Fruit fly (Drosophila melanogaster): Measurements from ENCODE around the gene sn.
A peak's percentile ranks its signal among the peaks of the same experiment; 100 is the strongest.

The sn gene

DNA sequence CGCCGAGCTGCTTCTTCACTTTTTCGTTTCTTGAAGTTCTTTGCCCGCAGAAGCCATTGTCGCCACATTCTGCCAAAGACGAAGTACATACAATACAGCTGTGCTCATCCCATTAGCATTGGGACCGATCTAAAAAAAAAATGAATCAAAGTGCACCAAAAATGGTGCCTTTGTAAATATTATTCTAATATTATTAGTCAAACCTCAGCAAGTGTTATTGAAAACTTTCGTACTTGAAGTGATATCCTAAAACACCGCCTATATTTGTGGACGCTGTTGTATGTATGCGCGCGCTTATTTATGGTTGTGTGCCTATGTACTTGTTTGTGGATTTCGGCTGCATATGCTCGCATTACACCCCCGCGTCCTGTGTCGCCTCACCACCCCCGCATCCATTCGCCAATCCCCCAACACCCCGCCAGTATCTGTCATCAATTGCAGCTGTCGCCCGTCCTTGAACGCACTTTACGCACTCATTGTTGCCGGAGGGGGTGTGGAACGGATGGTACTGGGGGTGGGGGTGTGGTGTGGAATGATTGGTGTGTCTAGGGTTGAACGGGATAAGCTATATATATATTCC, 8.6 kb downstream of the sn start (continued):
- TF ChIP-seq CG11398 (GFP tag; optimal IDR thresholded peaks at IDR 0.05) (peak; percentile 21), Atf-2 (GFP tag; optimal IDR thresholded peaks at IDR 0.05) (peak; percentile 63), tna (GFP tag; IDR thresholded peaks at IDR 0.05; ENCODE audit: partially characterized antibody) (no peak), yki (optimal IDR thresholded peaks at IDR 0.05) (no peak), CG13287 (GFP tag; IDR thresholded peaks at IDR 0.05; ENCODE audit: partially characterized antibody) (no peak), lab (GFP tag; optimal IDR thresholded peaks at IDR 0.05) (peak; percentile 94), CG7987 (GFP tag; optimal IDR thresholded peaks at IDR 0.05) (peak; percentile 60), CG15073 (GFP tag; optimal IDR thresholded peaks at IDR 0.05) (peak; percentile 21), CG17359 (tag; optimal IDR thresholded peaks at IDR 0.05) (peak; percentile 91), CG18619 (GFP tag; optimal IDR thresholded peaks at IDR 0.05) (peak; percentile 82), p53 (GFP tag; optimal IDR thresholded peaks at IDR 0.05) (no peak), gce (GFP tag; IDR thresholded peaks at IDR 0.05) (peak; percentile 87), btn (GFP tag; optimal IDR thresholded peaks at IDR 0.05) (peak; percentile 37), Trl (optimal IDR thresholded peaks at IDR 0.05) (no peak), Trl (GFP tag; optimal IDR thresholded peaks at IDR 0.05) (peak; percentile 56), Mad (GFP tag; optimal IDR thresholded peaks at IDR 0.05) (peak; percentile 68), croc (GFP tag; conservative IDR thresholded peaks at IDR 0.05) (peak; percentile 84), BtbVII (GFP tag; optimal IDR thresholded peaks at IDR 0.05) (peak; percentile 82), Sin3A (optimal IDR thresholded peaks at IDR 0.05) (no peak), otp (GFP tag; IDR thresholded peaks at IDR 0.05) (peak; percentile 82), CG6765 (GFP tag; optimal IDR thresholded peaks at IDR 0.05) (peak; percentile 50), slbo (GFP tag; IDR thresholded peaks at IDR 0.05) (peak; percentile 80), Tbp (GFP tag; optimal IDR thresholded peaks at IDR 0.05) (no peak), Hey (tag; optimal IDR thresholded peaks at IDR 0.05) (peak; percentile 45), Aef1 (GFP tag; IDR thresholded peaks at IDR 0.05) (peak; percentile 85), bab2 (GFP tag; optimal IDR thresholded peaks at IDR 0.05) (peak; percentile 76), CG13123 (GFP tag; optimal IDR thresholded peaks at IDR 0.05) (peak; percentile 55), Stat92E (GFP tag; optimal IDR thresholded peaks at IDR 0.05) (peak in 1 of 3 experiments; percentile 66), ttk (GFP tag; IDR thresholded peaks at IDR 0.05) (peak; percentile 85), CG1603 (tag; optimal IDR thresholded peaks at IDR 0.05) (peak; percentile 95), CG31388 (GFP tag; optimal IDR thresholded peaks at IDR 0.05) (peak; percentile 9), knrl (GFP tag; IDR thresholded peaks at IDR 0.05; ENCODE audit: partially characterized antibody) (no peak), Ets97D (GFP tag; optimal IDR thresholded peaks at IDR 0.05) (peak; percentile 42), crol (GFP tag; IDR thresholded peaks at IDR 0.05) (peak; percentile 95), shn (GFP tag; optimal IDR thresholded peaks at IDR 0.05) (peak; percentile 11), inv (GFP tag; IDR thresholded peaks at IDR 0.05; ENCODE audit: partially characterized antibody) (no peak), tx (GFP tag; optimal IDR thresholded peaks at IDR 0.05) (peak; percentile 5), so (GFP tag; IDR thresholded peaks at IDR 0.05) (peak; percentile 92), CG2120 (GFP tag; optimal IDR thresholded peaks at IDR 0.05) (peak; percentile 74), esg (GFP tag; conservative IDR thresholded peaks at IDR 0.05) (peak; percentile 84), Hmr (GFP tag; optimal IDR thresholded peaks at IDR 0.05) (peak; percentile 87), CG32767 (GFP tag; IDR thresholded peaks at IDR 0.05) (peak; percentile 77), PHDP (tag; optimal IDR thresholded peaks at IDR 0.05) (peak; percentile 91), Lim3 (GFP tag; IDR thresholded peaks at IDR 0.05) (peak; percentile 62; the same call in 1 of the 2 replicates), CG12155 (GFP tag; optimal IDR thresholded peaks at IDR 0.05) (peak; percentile 65), Doc3 (GFP tag; IDR thresholded peaks at IDR 0.05; ENCODE audit: partially characterized antibody) (no peak), CG11504 (tag; optimal IDR thresholded peaks at IDR 0.05) (peak; percentile 92), CG4730 (GFP tag; IDR thresholded peaks at IDR 0.05) (peak; percentile 83), dm (GFP tag; optimal IDR thresholded peaks at IDR 0.05) (peak; percentile 15), HmgD (GFP tag; optimal IDR thresholded peaks at IDR 0.05) (peak; percentile 14), Dref (GFP tag; IDR thresholded peaks at IDR 0.05) (no peak), CG2202 (tag; optimal IDR thresholded peaks at IDR 0.05) (peak; percentile 82)

Data from whole organism, embryonic.